Worm (Caenorhabditis elegans): ENCODE measurements around the gene rpl-36.

- TF ChIP-seq blmp-1 (tag; optimal IDR thresholded peaks at IDR 0.05; ENCODE audit: insufficient read depth) (peak; percentile 6), nhr-23 (tag; optimal IDR thresholded peaks at IDR 0.05) (no peak), ama-1 (optimal IDR thresholded peaks at IDR 0.05) (no peak), snpc-4 (tag; optimal IDR thresholded peaks at IDR 0.05) (no peak), unc-62 (GFP tag; optimal IDR thresholded peaks at IDR 0.05) (no peak), ceh-16 (tag; optimal IDR thresholded peaks at IDR 0.05) (no peak), alr-1 (tag; optimal IDR thresholded peaks at IDR 0.05) (no peak), nhr-12 (tag; optimal IDR thresholded peaks at IDR 0.05) (no peak), gmeb-1 (tag; optimal IDR thresholded peaks at IDR 0.05) (peak; percentile 45), zag-1 (tag; optimal IDR thresholded peaks at IDR 0.05) (no peak), elt-1 (tag; optimal IDR thresholded peaks at IDR 0.05) (no peak), nhr-11 (tag; optimal IDR thresholded peaks at IDR 0.05) (no peak), nhr-77 (tag; optimal IDR thresholded peaks at IDR 0.05) (no peak), ztf-11 (tag; optimal IDR thresholded peaks at IDR 0.05) (no peak)
Measured at ce11 chrIII:7203130-7203775, 23.2 kb downstream of the rpl-36 start.
